Fruit fly (Drosophila melanogaster): Measurements from ENCODE around the gene neo.
A peak's percentile ranks its signal among the peaks of the same experiment; 100 is the strongest.

DNA sequence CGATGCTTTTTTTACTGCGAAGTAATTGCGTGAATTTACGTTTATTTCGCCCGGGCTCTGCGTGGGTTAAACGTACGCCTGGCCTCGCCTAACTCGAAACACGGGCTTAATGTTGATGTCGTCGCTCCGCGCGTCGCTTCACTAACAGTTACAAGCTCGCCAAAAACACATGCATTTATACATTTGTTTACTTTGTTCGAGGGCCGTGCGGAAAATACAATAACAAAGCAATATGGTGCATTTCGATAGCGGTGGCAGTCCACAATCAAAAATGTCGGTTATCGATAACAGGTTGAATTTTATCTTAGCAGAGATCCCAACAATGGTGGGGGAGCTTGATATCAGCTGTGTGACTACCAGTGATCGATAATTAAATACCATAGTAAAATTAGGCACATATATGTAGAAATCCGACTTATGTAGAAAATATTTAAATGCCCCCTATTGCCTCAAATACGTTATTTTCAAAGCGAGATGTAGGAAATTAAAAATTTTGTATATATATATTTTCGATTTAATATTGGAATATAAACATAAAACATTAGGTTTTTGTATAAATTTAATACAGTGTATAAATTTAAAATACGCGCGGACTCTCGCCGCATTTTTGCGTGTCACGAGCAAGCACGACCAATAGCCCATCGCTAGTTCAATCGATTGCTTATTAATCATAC is 49.9 kb downstream of the neo start, which contains the start of gene Zip99C:
- TF ChIP-seq dsx (GFP tag; optimal IDR thresholded peaks at IDR 0.05; ENCODE audit: poor library complexity, severe bottlenecking) (peak; percentile 41), Eip78C (GFP tag) (peak; percentile 73), CG6163 (GFP tag; IDR thresholded peaks at IDR 0.05) (no peak)
